Worm (Caenorhabditis elegans) whole organism, L4 larva: ENCODE data around the gene F12D9.2.

ENCODE experiments used
- F10B5.3 ChIP-seq: sonication (generic microtip); optimal IDR thresholded peaks from 2 replicates; lab custom pipeline; 2016; ENCODE audit warnings: mild to moderate bottlenecking, missing genetic modification characterization, missing compliant biosample characterization
- F26F4.8 ChIP-seq: fragments of 200-800 bp; sonication (Bioruptor generic); conservative IDR thresholded peaks from 2 replicates; pipeline ENCODE4 v1.3.6; 2022; ENCODE audit warnings: missing genetic modification characterization, missing compliant biosample characterization
- F44E2.7 ChIP-seq: fragments of 200-800 bp; sonication (Bioruptor generic); IDR thresholded peaks from 2 replicates; pipeline ENCODE4 v2.1.2; 2022; ENCODE audit warnings: missing genetic modification characterization, missing compliant biosample characterization
- T20F7.1 ChIP-seq: fragments of 200-800 bp; sonication (Bioruptor generic); optimal IDR thresholded peaks from 2 replicates; lab custom pipeline; 2018; ENCODE audit warnings: mild to moderate bottlenecking, missing genetic modification characterization, missing compliant biosample characterization
- Y105C5A.15 ChIP-seq: fragments of 200-800 bp; sonication (Bioruptor generic); IDR thresholded peaks from 2 replicates; pipeline ENCODE4 v1.3.6; 2022; ENCODE audit warnings: missing genetic modification characterization, missing compliant biosample characterization
- Y5F2A.4 ChIP-seq: fragments of 200-800 bp; sonication (Bioruptor generic); optimal IDR thresholded peaks from 2 replicates; lab custom pipeline; 2018; ENCODE audit warnings: mild to moderate bottlenecking, missing genetic modification characterization, missing compliant biosample characterization
- aha-1 ChIP-seq: fragments of 150-350 bp; peaks from one replicate; lab custom pipeline; 2014; ENCODE audit warnings: missing biosample characterization, missing genetic modification characterization
- aly-2 ChIP-seq: sonication (generic microtip); optimal IDR thresholded peaks from 2 replicates; lab custom pipeline; 2018; ENCODE audit warnings: missing biosample characterization, missing genetic modification characterization
- arid-1 ChIP-seq: fragments of 200-800 bp; sonication (Bioruptor generic); conservative IDR thresholded peaks from 2 replicates; pipeline ENCODE4 v1.3.6; 2022; ENCODE audit warnings: missing genetic modification reagents, missing genetic modification characterization, missing compliant biosample characterization
- attf-4 ChIP-seq: sonication (generic microtip); optimal IDR thresholded peaks from 3 replicates; lab custom pipeline; 2017; ENCODE audit warnings: missing biosample characterization, missing genetic modification characterization
- ceh-28 ChIP-seq: fragments of 150-350 bp; optimal IDR thresholded peaks from 2 replicates; lab custom pipeline; 2014; ENCODE audit warnings: missing biosample characterization, missing genetic modification reagents, missing genetic modification characterization
- ceh-32 ChIP-seq: sonication (generic microtip); optimal IDR thresholded peaks from 2 replicates; lab custom pipeline; 2016; ENCODE audit warnings: mild to moderate bottlenecking, missing genetic modification characterization, missing compliant biosample characterization; ENCODE audit not compliant: poor library complexity
- cey-2 ChIP-seq: sonication (generic microtip); optimal IDR thresholded peaks from 3 replicates; lab custom pipeline; 2017; ENCODE audit warnings: missing genetic modification characterization, mild to moderate bottlenecking, missing compliant biosample characterization, antibody characterized with exemption, borderline replicate concordance; ENCODE audit not compliant: insufficient read depth
- ctbp-1 ChIP-seq: fragments of 200-800 bp; sonication (Bioruptor generic); IDR thresholded peaks from 2 replicates; pipeline ENCODE4 v1.3.6; 2022; ENCODE audit warnings: missing genetic modification reagents, missing genetic modification characterization, missing compliant biosample characterization
- daf-16 ChIP-seq, 3 experiments: sonication (generic microtip); optimal IDR thresholded peaks; 2 replicates each; lab custom pipeline; 2016 to 2017; ENCODE audit warnings: missing genetic modification characterization in 3 of 3, missing genetic modification reagents in 3 of 3, mild to moderate bottlenecking in 2 of 3, missing compliant biosample characterization in 2 of 3, missing biosample characterization in 1 of 3, moderate library complexity in 1 of 3
- daf-19 ChIP-seq: fragments of 200-800 bp; sonication (Bioruptor generic); conservative IDR thresholded peaks from 2 replicates; pipeline ENCODE4 v1.3.6; 2022; ENCODE audit warnings: missing genetic modification characterization, missing compliant biosample characterization
- daf-8 ChIP-seq: fragments of 200-800 bp; sonication (Bioruptor generic); IDR thresholded peaks from 2 replicates; pipeline ENCODE4 v1.3.6; 2022; ENCODE audit warnings: missing genetic modification characterization, missing compliant biosample characterization
- dmd-8 ChIP-seq: fragments of 200-800 bp; sonication (Bioruptor generic); IDR thresholded peaks from 2 replicates; pipeline ENCODE4 v1.3.6; 2022; ENCODE audit warnings: missing genetic modification characterization, missing compliant biosample characterization
- egl-27 ChIP-seq: sonication (generic microtip); optimal IDR thresholded peaks from 3 replicates; lab custom pipeline; 2017; ENCODE audit warnings: missing biosample characterization, missing genetic modification reagents, missing genetic modification characterization
- egl-43 ChIP-seq: fragments of 200-800 bp; sonication (Bioruptor generic); IDR thresholded peaks from 2 replicates; pipeline ENCODE4 v1.3.6; 2022; ENCODE audit warnings: missing genetic modification reagents, missing genetic modification characterization, missing compliant biosample characterization
- hmg-1.1 ChIP-seq: fragments of 200-800 bp; sonication (Bioruptor generic); IDR thresholded peaks from 2 replicates; pipeline ENCODE4 v1.3.6; 2022; ENCODE audit warnings: missing genetic modification reagents, missing genetic modification characterization, missing compliant biosample characterization
- lim-7 ChIP-seq: fragments of 200-800 bp; sonication (Bioruptor generic); IDR thresholded peaks from 2 replicates; pipeline ENCODE4 v1.3.6; 2022; ENCODE audit warnings: missing genetic modification characterization, missing compliant biosample characterization
- lin-1 ChIP-seq: fragments of 200-800 bp; sonication (Bioruptor generic); IDR thresholded peaks from 2 replicates; pipeline ENCODE4 v1.3.6; 2022; ENCODE audit warnings: missing genetic modification reagents, missing genetic modification characterization, missing compliant biosample characterization
- lin-15B ChIP-seq: fragments of 150-350 bp; sonication (generic microtip); optimal IDR thresholded peaks from 3 replicates; lab custom pipeline; 2014; ENCODE audit warnings: missing biosample characterization, missing genetic modification characterization
- lsy-2 ChIP-seq, 2 experiments: fragments of 150-350 bp in 1 of 2; sonication (generic microtip) in 1 of 2; optimal IDR thresholded peaks; 2 replicates each; lab custom pipeline; 2014 to 2017; ENCODE audit warnings: missing biosample characterization in 2 of 2, missing genetic modification characterization in 2 of 2
- mdl-1 ChIP-seq, 2 experiments: fragments of 150-350 bp in 1 of 2; sonication (generic microtip) in 1 of 2; optimal IDR thresholded peaks; 2 replicates each; lab custom pipeline; 2014 to 2017; ENCODE audit warnings: missing biosample characterization in 2 of 2, missing genetic modification characterization in 2 of 2
- mdt-29 ChIP-seq: fragments of 200-800 bp; sonication (Bioruptor generic); IDR thresholded peaks from 2 replicates; pipeline ENCODE4 v1.3.6; 2022; ENCODE audit warnings: missing genetic modification reagents, missing genetic modification characterization, missing compliant biosample characterization
- mes-2 ChIP-seq: sonication (generic microtip); optimal IDR thresholded peaks from 2 replicates; lab custom pipeline; 2016; ENCODE audit warnings: missing genotype, mild to moderate bottlenecking, missing genetic modification characterization, missing compliant biosample characterization; ENCODE audit not compliant: poor library complexity, severe bottlenecking
- mxl-2 ChIP-seq: fragments of 200-800 bp; sonication (Bioruptor generic); conservative IDR thresholded peaks from 2 replicates; pipeline ENCODE4 v1.3.6; 2022; ENCODE audit warnings: missing genetic modification reagents, missing genetic modification characterization, missing compliant biosample characterization
- mxl-3 ChIP-seq: fragments of 200-800 bp; sonication (Bioruptor generic); optimal IDR thresholded peaks from 2 replicates; lab custom pipeline; 2018; ENCODE audit warnings: mild to moderate bottlenecking, missing genetic modification characterization, missing compliant biosample characterization
- nhr-10 ChIP-seq: fragments of 150-350 bp; optimal IDR thresholded peaks from 2 replicates; lab custom pipeline; 2014; ENCODE audit warnings: missing biosample characterization, missing genetic modification characterization
- nhr-11 ChIP-seq: fragments of 150-350 bp; optimal IDR thresholded peaks from 2 replicates; lab custom pipeline; 2014; ENCODE audit warnings: missing biosample characterization, missing genetic modification characterization
- nhr-111 ChIP-seq: fragments of 200-800 bp; sonication (Bioruptor generic); optimal IDR thresholded peaks from 2 replicates; lab custom pipeline; 2018; ENCODE audit warnings: mild to moderate bottlenecking, missing genetic modification characterization, missing compliant biosample characterization
- nhr-28 ChIP-seq: fragments of 150-350 bp; optimal IDR thresholded peaks from 2 replicates; lab custom pipeline; 2014; ENCODE audit warnings: missing biosample characterization, missing genetic modification characterization
- nhr-41 ChIP-seq: fragments of 200-800 bp; sonication (Bioruptor generic); IDR thresholded peaks from 2 replicates; pipeline ENCODE4 v1.3.6; 2022; ENCODE audit warnings: missing genetic modification reagents, missing genetic modification characterization, missing compliant biosample characterization
- nhr-42 ChIP-seq: fragments of 200-800 bp; sonication (Bioruptor generic); IDR thresholded peaks from 2 replicates; pipeline ENCODE4 v1.3.6; 2022; ENCODE audit warnings: missing genetic modification characterization, missing compliant biosample characterization
- nhr-48 ChIP-seq: sonication (generic microtip); optimal IDR thresholded peaks from 2 replicates; lab custom pipeline; 2016; ENCODE audit warnings: mild to moderate bottlenecking, missing genetic modification characterization, missing compliant biosample characterization
- nhr-6 ChIP-seq: fragments of 150-350 bp; optimal IDR thresholded peaks from 2 replicates; lab custom pipeline; 2014; ENCODE audit warnings: missing biosample characterization, missing genetic modification characterization
- nhr-76 ChIP-seq: fragments of 150-350 bp; optimal IDR thresholded peaks from 2 replicates; lab custom pipeline; 2014; ENCODE audit warnings: missing biosample characterization, missing genetic modification characterization
- pha-4 ChIP-seq, 2 experiments: fragments of 150-350 bp in 1 of 2; fragments of 200-800 bp in 1 of 2; sonication (Bioruptor generic) in 1 of 2; IDR thresholded peaks in 1 of 2; optimal IDR thresholded peaks in 1 of 2; 2 replicates each; pipeline versions ENCODE4 v1.3.6 to Lab custom; 2014 to 2022; ENCODE audit warnings: missing genetic modification characterization in 2 of 2, missing genetic modification reagents in 2 of 2, missing biosample characterization in 1 of 2, missing compliant biosample characterization in 1 of 2
- pqm-1 ChIP-seq: sonication (generic microtip); optimal IDR thresholded peaks from 2 replicates; lab custom pipeline; 2017; ENCODE audit warnings: missing biosample characterization, missing genetic modification characterization
- sdz-12 ChIP-seq: fragments of 200-800 bp; sonication (Bioruptor generic); optimal IDR thresholded peaks from 2 replicates; lab custom pipeline; 2018; ENCODE audit warnings: mild to moderate bottlenecking, missing genetic modification characterization, missing compliant biosample characterization
- snpc-1.2 ChIP-seq: fragments of 200-800 bp; sonication (Bioruptor generic); IDR thresholded peaks from 2 replicates; pipeline ENCODE4 v1.3.6; 2022; ENCODE audit warnings: missing genetic modification reagents, missing genetic modification characterization, missing compliant biosample characterization
- snpc-4 ChIP-seq: fragments of 150-350 bp; optimal IDR thresholded peaks from 2 replicates; lab custom pipeline; 2014; ENCODE audit warnings: missing biosample characterization, missing genetic modification characterization
- tag-97 ChIP-seq: fragments of 200-800 bp; sonication (Bioruptor generic); IDR thresholded peaks from 2 replicates; pipeline ENCODE4 v1.3.6; 2022; ENCODE audit warnings: missing genetic modification characterization, missing compliant biosample characterization
- unc-130 ChIP-seq: sonication (generic microtip); optimal IDR thresholded peaks from 2 replicates; lab custom pipeline; 2016; ENCODE audit warnings: missing genetic modification reagents, missing genetic modification characterization, missing compliant biosample characterization
- unc-62 ChIP-seq, 3 experiments: fragments of 150-350 bp in 1 of 3; sonication (generic microtip); optimal IDR thresholded peaks in 2 of 3; peaks in 1 of 3; 1 replicate in 1 of 3; 2 replicates in 2 of 3; lab custom pipeline; 2014 to 2017; ENCODE audit warnings: missing biosample characterization in 3 of 3, missing genetic modification characterization in 3 of 3, missing genetic modification reagents in 3 of 3, missing genotype in 1 of 3
- vab-7 ChIP-seq: fragments of 200-800 bp; sonication (Bioruptor generic); IDR thresholded peaks from 2 replicates; pipeline ENCODE4 v1.3.6; 2022; ENCODE audit warnings: missing genetic modification reagents, missing genetic modification characterization, missing compliant biosample characterization
- zip-2 ChIP-seq: fragments of 150-350 bp; optimal IDR thresholded peaks from 2 replicates; lab custom pipeline; 2014; ENCODE audit warnings: missing biosample characterization, missing genetic modification characterization

The F12D9.2 gene

DNA sequence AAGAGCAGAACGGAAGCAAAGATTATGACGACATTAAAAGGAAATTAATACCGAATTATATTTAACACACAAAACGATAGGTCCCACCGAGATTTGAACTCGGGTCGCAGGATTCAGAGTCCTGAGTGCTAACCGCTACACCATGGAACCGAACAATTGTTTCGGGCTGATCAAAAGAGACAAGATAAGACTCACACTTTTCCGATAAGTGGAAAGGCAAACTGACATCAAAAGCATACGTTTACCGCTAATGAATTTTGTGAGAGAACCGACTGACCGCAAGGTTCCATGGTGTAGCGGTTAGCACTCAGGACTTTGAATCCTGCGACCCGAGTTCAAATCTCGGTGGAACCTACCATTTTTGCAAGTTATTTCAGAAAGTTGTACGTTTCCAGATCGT lies 38.1 kb downstream of the F12D9.2 start (continued):
- TF ChIP-seq dmd-8 (peak; percentile 74; the same call in 1 of the 2 replicates), unc-130 (GFP tag; lab: Kevin White, UChicago) (no peak), F26F4.8 (GFP tag; lab: Robert Waterston, UW) (peak; percentile 92), nhr-41 (no peak; the same call in 1 of the 2 replicates), nhr-10 (tag; lab: Kevin White, UChicago) (no peak), nhr-28 (tag; lab: Kevin White, UChicago) (peak; percentile 15), vab-7 (GFP tag; lab: Robert Waterston, UW) (peak; percentile 91), nhr-48 (no peak), snpc-1.2 (GFP tag; lab: Robert Waterston, UW) (peak; percentile 87), daf-8 (no peak), sdz-12 (GFP tag; lab: Kevin White, UChicago) (peak; percentile 12), F10B5.3 (no peak), unc-62 (GFP tag; optimal IDR thresholded peaks at IDR 0.05 in 1 of 2; lab: Kevin White, UChicago) (peak in 1 of 2 experiments; percentile 57), unc-62 (tag; optimal IDR thresholded peaks at IDR 0.05; lab: Kevin White, UChicago) (no peak), zip-2 (tag; lab: Kevin White, UChicago) (peak; percentile 56), nhr-42 (0 out of 2 replicates have a peak, but pooled peaks have one; percentile 65), ceh-32 (no peak), F44E2.7 (GFP tag; lab: Robert Waterston, UW) (no peak), aha-1 (peak; percentile 79), nhr-76 (tag; lab: Kevin White, UChicago) (no peak), egl-27 (tag; lab: Kevin White, UChicago) (no peak), lim-7 (GFP tag; lab: Robert Waterston, UW) (peak; percentile 85), Y105C5A.15 (GFP tag; lab: Robert Waterston, UW) (peak; percentile 75; the same call in 1 of the 2 replicates), pqm-1 (tag; lab: Kevin White, UChicago) (peak; percentile 18), nhr-111 (GFP tag; lab: Kevin White, UChicago) (peak; percentile 56), nhr-11 (tag; lab: Kevin White, UChicago) (peak; percentile 38), T20F7.1 (GFP tag; lab: Kevin White, UChicago) (no peak), tag-97 (GFP tag; lab: Robert Waterston, UW) (no peak), lin-15B (tag; lab: Kevin White, UChicago) (no peak), Y5F2A.4 (GFP tag; lab: Kevin White, UChicago) (peak; percentile 22), mxl-2 (peak; percentile 57; the same call in 1 of the 2 replicates), aly-2 (tag; lab: Kevin White, UChicago) (no peak), daf-16 (GFP tag; optimal IDR thresholded peaks at IDR 0.05; lab: Kevin White, UChicago) (peak; percentile 73 to 75), daf-16 (tag; optimal IDR thresholded peaks at IDR 0.05; lab: Kevin White, UChicago) (peak; percentile 73), ctbp-1 (no peak), arid-1 (GFP tag; lab: Robert Waterston, UW) (no peak), mes-2 (tag; lab: Kevin White, UChicago) (peak; percentile 37), snpc-4 (tag; lab: Kevin White, UChicago) (no peak), nhr-6 (peak; percentile 43), hmg-1.1 (GFP tag; lab: Robert Waterston, UW) (peak; percentile 75), mxl-3 (GFP tag; lab: Kevin White, UChicago) (no peak), lsy-2 (tag; optimal IDR thresholded peaks at IDR 0.05; lab: Kevin White, UChicago) (no peak), daf-19 (GFP tag; lab: Robert Waterston, UW) (0 out of 2 replicates have a peak, but pooled peaks have one; percentile 55), egl-43 (GFP tag; lab: Robert Waterston, UW) (no peak; the same call in 1 of the 2 replicates), attf-4 (tag; lab: Kevin White, UChicago) (no peak), mdl-1 (tag; optimal IDR thresholded peaks at IDR 0.05; lab: Kevin White, UChicago) (peak in 1 of 2 experiments; percentile 0), lin-1 (peak; percentile 69; the same call in 1 of the 2 replicates), mdt-29 (no peak; the same call in 1 of the 2 replicates), ceh-28 (no peak), cey-2 (tag; lab: Kevin White, UChicago) (no peak), pha-4 (GFP tag; IDR thresholded peaks at IDR 0.05; lab: Robert Waterston, UW) (peak; percentile 66; the same call in 1 of the 2 replicates), pha-4 (tag; optimal IDR thresholded peaks at IDR 0.05; lab: Kevin White, UChicago) (no peak)
